Worm (Caenorhabditis elegans): Measurements from ENCODE around the gene eea-1.

DNA sequence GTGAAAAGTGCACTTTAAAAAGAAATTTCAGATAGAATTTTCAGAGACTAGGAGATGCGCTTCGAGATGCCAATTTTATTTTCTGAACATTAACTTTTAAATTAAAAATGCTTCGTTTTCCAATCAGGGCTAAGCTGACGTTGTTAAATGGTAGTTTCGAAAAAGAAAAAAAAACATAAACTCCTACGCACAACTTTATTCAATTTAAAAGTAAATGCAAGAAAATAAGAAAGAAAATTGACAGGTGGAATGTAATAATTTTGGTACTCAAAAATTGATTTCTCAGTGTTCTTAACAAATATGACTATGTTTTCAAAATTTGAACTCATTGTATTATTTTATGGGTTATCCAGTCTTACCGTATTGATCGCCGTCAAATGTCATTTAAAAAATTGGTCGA lies 43.8 kb downstream of the eea-1 start, which contains the start of gene lurp-2:
- TF ChIP-seq W03F9.2 (tag; optimal IDR thresholded peaks at IDR 0.05) (no peak), dao-5 (tag; optimal IDR thresholded peaks at IDR 0.05) (no peak), him-1 (tag; optimal IDR thresholded peaks at IDR 0.05) (no peak)

All from whole organism, L4/young adult.